Worm (Caenorhabditis elegans) whole organism, L1 larva: ENCODE results near the gene pot-1.

ENCODE experiments used
- isw-1 ChIP-seq: fragments of 200-800 bp; sonication (Bioruptor generic); IDR thresholded peaks from 2 replicates; pipeline ENCODE4 v1.3.6; 2022; ENCODE audit warnings: missing genetic modification characterization, missing compliant biosample characterization
- nhr-11 ChIP-seq: fragments of 150-350 bp; optimal IDR thresholded peaks from 2 replicates; lab custom pipeline; 2014; ENCODE audit warnings: missing biosample characterization, missing genetic modification characterization
- nhr-12 ChIP-seq: sonication (generic microtip); optimal IDR thresholded peaks from 2 replicates; lab custom pipeline; 2017; ENCODE audit warnings: missing biosample characterization, missing genetic modification characterization
- nhr-237 ChIP-seq: fragments of 150-350 bp; optimal IDR thresholded peaks from 2 replicates; lab custom pipeline; 2014; ENCODE audit warnings: missing biosample characterization, missing genetic modification characterization
- snpc-4 ChIP-seq: fragments of 150-350 bp; optimal IDR thresholded peaks from 2 replicates; lab custom pipeline; 2014; ENCODE audit warnings: missing biosample characterization, missing genetic modification characterization
- sptf-1 ChIP-seq: fragments of 150-350 bp; optimal IDR thresholded peaks from 2 replicates; lab custom pipeline; 2014; ENCODE audit warnings: missing biosample characterization, missing genetic modification characterization
- unc-62 ChIP-seq: fragments of 150-350 bp; optimal IDR thresholded peaks from 2 replicates; lab custom pipeline; 2014; ENCODE audit warnings: missing biosample characterization, missing genetic modification reagents, missing genetic modification characterization
- zag-1 ChIP-seq: fragments of 150-350 bp; optimal IDR thresholded peaks from 2 replicates; lab custom pipeline; 2014; ENCODE audit warnings: missing biosample characterization, missing genetic modification characterization
- ztf-11 ChIP-seq, 2 experiments: sonication (generic microtip); optimal IDR thresholded peaks; 2 replicates each; lab custom pipeline; 2016 to 2017; ENCODE audit warnings: missing genetic modification characterization in 2 of 2, missing biosample characterization in 1 of 2, missing compliant biosample characterization in 1 of 2

ce11 chrIII:7167568-7167937 lies 34.1 kb upstream of the pot-1 start, which contains the start of gene acs-4:
- TF ChIP-seq nhr-11 (no peak), unc-62 (GFP tag; lab: Kevin White, UChicago) (no peak), nhr-12 (tag; lab: Kevin White, UChicago) (no peak), isw-1 (no peak), nhr-237 (no peak), ztf-11 (tag; optimal IDR thresholded peaks at IDR 0.05; lab: Kevin White, UChicago) (no peak), zag-1 (no peak), snpc-4 (tag; lab: Kevin White, UChicago) (no peak), sptf-1 (tag; lab: Kevin White, UChicago) (no peak)
